Fruit fly (Drosophila melanogaster) whole organism, prepupa: ENCODE results near the gene Fbp1.

Source experiments
- Blimp-1 ChIP-seq: fragments of 200-800 bp; sonication (Bioruptor generic); optimal IDR thresholded peaks from 3 replicates; lab custom pipeline; 2017; ENCODE audit warnings: missing biosample characterization, missing genetic modification characterization, mild to moderate bottlenecking, moderate library complexity, missing genetic modification reagents
- CG6808 ChIP-seq: fragments of 200-800 bp; sonication (Bioruptor generic); optimal IDR thresholded peaks from 3 replicates; lab custom pipeline; 2017; ENCODE audit warnings: missing biosample characterization, missing genetic modification characterization, mild to moderate bottlenecking, moderate library complexity, missing genetic modification reagents
- CG6854 ChIP-seq: fragments of 200-800 bp; sonication (Bioruptor generic); optimal IDR thresholded peaks from 2 replicates; lab custom pipeline; 2017; ENCODE audit warnings: missing biosample characterization, mild to moderate bottlenecking, missing genetic modification characterization
- Eip93F ChIP-seq: fragments of 200-800 bp; sonication (Bioruptor generic); optimal IDR thresholded peaks from 2 replicates; lab custom pipeline; 2016; ENCODE audit warnings: missing biosample characterization, mild to moderate bottlenecking, missing genetic modification characterization
- Gug ChIP-seq: fragments of 200-800 bp; sonication (Bioruptor generic); IDR thresholded peaks from 2 replicates; pipeline ENCODE4 v1.3.6; 2022; ENCODE audit warnings: missing biosample characterization, missing genetic modification characterization
- Hr4 ChIP-seq: fragments of 200-800 bp; sonication (Bioruptor generic); optimal IDR thresholded peaks from 3 replicates; lab custom pipeline; 2016; ENCODE audit warnings: missing biosample characterization, missing genetic modification characterization
- OdsH ChIP-seq: fragments of 200-800 bp; sonication (Bioruptor generic); optimal IDR thresholded peaks from 3 replicates; lab custom pipeline; 2016; ENCODE audit warnings: missing biosample characterization, missing genetic modification characterization
- Sox15 ChIP-seq: fragments of 200-800 bp; sonication (Bioruptor generic); optimal IDR thresholded peaks from 3 replicates; lab custom pipeline; 2016; ENCODE audit warnings: missing biosample characterization, missing genetic modification characterization
- esn ChIP-seq: fragments of 200-800 bp; sonication (Bioruptor generic); optimal IDR thresholded peaks from 2 replicates; lab custom pipeline; 2016; ENCODE audit warnings: missing biosample characterization, mild to moderate bottlenecking, missing genetic modification characterization, moderate library complexity
- lz ChIP-seq: fragments of 200-800 bp; sonication (Bioruptor generic); optimal IDR thresholded peaks from 3 replicates; lab custom pipeline; 2016; ENCODE audit warnings: missing biosample characterization, missing genetic modification characterization
- pdm3 ChIP-seq: fragments of 200-800 bp; sonication (Bioruptor generic); optimal IDR thresholded peaks from 3 replicates; lab custom pipeline; 2016; ENCODE audit warnings: missing biosample characterization, missing genetic modification characterization
- spab ChIP-seq: fragments of 200-800 bp; sonication (Bioruptor generic); optimal IDR thresholded peaks from 2 replicates; lab custom pipeline; 2017; ENCODE audit warnings: missing biosample characterization, mild to moderate bottlenecking, missing genetic modification characterization, missing genetic modification reagents

- no peak for TF ChIP-seq OdsH (GFP tag; lab: Kevin White, UChicago)
- no peak for TF ChIP-seq Hr4 (GFP tag; lab: Kevin White, UChicago)
- TF ChIP-seq Sox15: no peak
- TF ChIP-seq Gug (GFP tag; lab: Robert Waterston, UW): no peak
- TF ChIP-seq CG6808 (GFP tag; lab: Kevin White, UChicago): no peak
- TF ChIP-seq esn (GFP tag; lab: Kevin White, UChicago): no peak
- no peak for TF ChIP-seq CG6854 (GFP tag; lab: Kevin White, UChicago)
- TF ChIP-seq Blimp-1 (GFP tag; lab: Kevin White, UChicago): no peak
- no peak for TF ChIP-seq lz (GFP tag; lab: Kevin White, UChicago)
- no peak for TF ChIP-seq pdm3 (GFP tag; lab: Kevin White, UChicago)
- TF ChIP-seq Eip93F (GFP tag; lab: Kevin White, UChicago): no peak
- TF ChIP-seq spab (GFP tag; lab: Kevin White, UChicago): no peak
These were observed 20.9 kb upstream of the Fbp1 start for dm6 chr3L:14118767-14119166.
